Fruit fly (Drosophila melanogaster) whole organism, embryonic: Measurements from ENCODE around the gene CG16865.

Experiments
- Atf6 ChIP-seq: fragments of 200-800 bp; sonication (Bioruptor generic); IDR thresholded peaks from 2 replicates; pipeline ENCODE4 v1.3.6; 2022; ENCODE audit warnings: missing biosample characterization, missing genetic modification characterization
- Awh ChIP-seq: fragments of 200-800 bp; sonication (Bioruptor generic); IDR thresholded peaks from 2 replicates; pipeline ENCODE4, ENCODE4 v1.3.6; 2022; ENCODE audit warnings: missing biosample characterization, missing genetic modification characterization
- CG10209 ChIP-seq: fragments of 200-800 bp; sonication (Bioruptor generic); optimal IDR thresholded peaks from 3 replicates; lab custom pipeline; 2017; ENCODE audit warnings: missing biosample characterization, mild to moderate bottlenecking, missing genetic modification characterization, missing genetic modification reagents
- CG1024 ChIP-seq: fragments of 200-800 bp; sonication (Bioruptor generic); IDR thresholded peaks from 2 replicates; pipeline ENCODE4 v1.3.6; 2022; ENCODE audit warnings: missing biosample characterization, missing genetic modification characterization
- CG11093 ChIP-seq: fragments of 200-800 bp; sonication (Bioruptor generic); IDR thresholded peaks from 3 replicates; pipeline ENCODE4 v1.3.6; 2022; ENCODE audit warnings: missing biosample characterization, missing genetic modification characterization
- CG11456 ChIP-seq: fragments of 200-800 bp; sonication (Bioruptor generic); IDR thresholded peaks from 3 replicates; pipeline ENCODE4 v1.3.6; 2022; ENCODE audit warnings: missing biosample characterization, missing genetic modification characterization
- CG11504 ChIP-seq: fragments of 200-800 bp; sonication (Bioruptor generic); optimal IDR thresholded peaks from 3 replicates; lab custom pipeline; 2019; ENCODE audit warnings: missing biosample characterization, mild to moderate bottlenecking, missing genetic modification characterization, moderate library complexity
- CG11560 ChIP-seq: fragments of 200-800 bp; sonication (Bioruptor generic); IDR thresholded peaks from 3 replicates; pipeline ENCODE4 v1.3.6; 2022; ENCODE audit warnings: missing biosample characterization, missing genetic modification characterization
- CG1233 ChIP-seq: fragments of 200-800 bp; sonication (Bioruptor generic); optimal IDR thresholded peaks from 4 replicates; lab custom pipeline; 2018; ENCODE audit warnings: missing biosample characterization, mild to moderate bottlenecking, missing genetic modification characterization
- CG13894 ChIP-seq: fragments of 200-800 bp; sonication (Bioruptor generic); optimal IDR thresholded peaks from 3 replicates; lab custom pipeline; 2018; ENCODE audit warnings: missing biosample characterization, mild to moderate bottlenecking, missing genetic modification characterization, moderate library complexity
- CG14014 ChIP-seq: fragments of 200-800 bp; sonication (Bioruptor generic); IDR thresholded peaks from 2 replicates; pipeline ENCODE4 v1.3.6; 2022; ENCODE audit warnings: missing biosample characterization, missing genetic modification characterization
- CG14050 ChIP-seq: fragments of 200-800 bp; sonication (Bioruptor generic); IDR thresholded peaks from 3 replicates; pipeline ENCODE4 v1.3.6; 2022; ENCODE audit warnings: missing biosample characterization, missing genetic modification characterization
- CG17359 ChIP-seq: fragments of 200-800 bp; sonication (Bioruptor generic); optimal IDR thresholded peaks from 3 replicates; lab custom pipeline; 2018; ENCODE audit warnings: missing biosample characterization, mild to moderate bottlenecking, missing genetic modification characterization, moderate library complexity
- CG18011 ChIP-seq: fragments of 200-800 bp; sonication (Bioruptor generic); optimal IDR thresholded peaks from 2 replicates; lab custom pipeline; 2017; ENCODE audit warnings: missing biosample characterization, missing genetic modification characterization, mild to moderate bottlenecking, moderate library complexity, missing genotype
- CG18599 ChIP-seq: fragments of 200-800 bp; sonication (Bioruptor generic); optimal IDR thresholded peaks from 3 replicates; lab custom pipeline; 2017; ENCODE audit warnings: missing biosample characterization, missing genetic modification characterization, mild to moderate bottlenecking, moderate library complexity, missing genetic modification reagents
- CG18619 ChIP-seq: fragments of 200-800 bp; sonication (Bioruptor generic); optimal IDR thresholded peaks from 3 replicates; lab custom pipeline; 2017; ENCODE audit warnings: missing biosample characterization, mild to moderate bottlenecking, missing genetic modification characterization
- CG30431 ChIP-seq: fragments of 200-800 bp; sonication (Bioruptor generic); optimal IDR thresholded peaks from 2 replicates; lab custom pipeline; 2017; ENCODE audit warnings: missing biosample characterization, missing genetic modification characterization
- CG31441 ChIP-seq: fragments of 200-800 bp; sonication (Bioruptor generic); IDR thresholded peaks from 2 replicates; pipeline ENCODE4 v1.3.6; 2022; ENCODE audit warnings: missing biosample characterization, missing genetic modification characterization
- CG32532 ChIP-seq: fragments of 200-800 bp; sonication (Bioruptor generic); IDR thresholded peaks from 2 replicates; pipeline ENCODE4 v1.3.6; 2022; ENCODE audit warnings: missing biosample characterization, missing genetic modification characterization
- CG3847 ChIP-seq: fragments of 200-800 bp; sonication (Bioruptor generic); IDR thresholded peaks from 2 replicates; pipeline ENCODE4 v1.3.6; 2022; ENCODE audit warnings: missing biosample characterization, missing genetic modification characterization
- CG43689 ChIP-seq: fragments of 200-800 bp; sonication (Bioruptor generic); IDR thresholded peaks from 2 replicates; pipeline ENCODE4 v1.3.6; 2022; ENCODE audit warnings: missing biosample characterization, missing genetic modification characterization
- CG9437 ChIP-seq: fragments of 200-800 bp; sonication (Bioruptor generic); optimal IDR thresholded peaks from 2 replicates; lab custom pipeline; 2018; ENCODE audit warnings: missing biosample characterization, mild to moderate bottlenecking, missing genetic modification characterization
- CoRest ChIP-seq: fragments of 200-800 bp; sonication (Bioruptor generic); optimal IDR thresholded peaks from 3 replicates; lab custom pipeline; 2018; ENCODE audit warnings: missing biosample characterization, mild to moderate bottlenecking, missing genetic modification characterization, moderate library complexity
- Dad ChIP-seq: fragments of 200-800 bp; sonication (Bioruptor generic); optimal IDR thresholded peaks from 3 replicates; lab custom pipeline; 2016; ENCODE audit warnings: missing biosample characterization, missing genetic modification characterization
- Dip3 ChIP-seq: fragments of 200-800 bp; sonication (Bioruptor generic); optimal IDR thresholded peaks from 3 replicates; lab custom pipeline; 2016; ENCODE audit warnings: missing biosample characterization, missing genetic modification characterization
- Ets65A ChIP-seq: fragments of 200-800 bp; sonication (Bioruptor generic); peaks from one replicate; lab custom pipeline; 2016; ENCODE audit warnings: missing biosample characterization, missing genetic modification characterization
- Ets97D ChIP-seq: fragments of 200-800 bp; sonication (Bioruptor generic); optimal IDR thresholded peaks from 3 replicates; lab custom pipeline; 2016; ENCODE audit warnings: missing biosample characterization, missing genetic modification characterization
- HmgD ChIP-seq: fragments of 200-800 bp; sonication (Bioruptor generic); optimal IDR thresholded peaks from 3 replicates; lab custom pipeline; 2016; ENCODE audit warnings: missing biosample characterization, missing genetic modification characterization
- HmgZ ChIP-seq: fragments of 200-800 bp; sonication (Bioruptor generic); optimal IDR thresholded peaks from 2 replicates; lab custom pipeline; 2018; ENCODE audit warnings: missing biosample characterization, mild to moderate bottlenecking, missing genetic modification characterization
- MBD-R2 ChIP-seq: fragments of 200-800 bp; sonication (Bioruptor generic); IDR thresholded peaks from 2 replicates; pipeline ENCODE4 v1.3.6; 2022; ENCODE audit warnings: missing biosample characterization, missing genetic modification characterization
- ato ChIP-seq: fragments of 200-800 bp; sonication (Bioruptor generic); IDR thresholded peaks from 2 replicates; pipeline ENCODE4 v1.3.6; 2022; ENCODE audit warnings: missing biosample characterization, missing genetic modification characterization; ENCODE audit not compliant: partially characterized antibody
- bcd ChIP-seq: fragments of 200-800 bp; sonication (Bioruptor generic); optimal IDR thresholded peaks from 2 replicates; lab custom pipeline; 2017; ENCODE audit warnings: missing biosample characterization, mild to moderate bottlenecking, missing genetic modification characterization
- btn ChIP-seq: fragments of 200-800 bp; sonication (Bioruptor generic); optimal IDR thresholded peaks from 2 replicates; lab custom pipeline; 2016; ENCODE audit warnings: missing biosample characterization, missing genetic modification characterization
- cad ChIP-seq: fragments of >200 bp; optimal IDR thresholded peaks from 2 replicates; lab custom pipeline; 2017; ENCODE audit warnings: missing biosample characterization, missing genetic modification characterization
- ci ChIP-seq: fragments of 200-800 bp; sonication (Bioruptor generic); IDR thresholded peaks from 3 replicates; pipeline ENCODE4 v1.3.6; 2022; ENCODE audit warnings: missing biosample characterization, missing genetic modification characterization
- dimm ChIP-seq: fragments of 200-800 bp; sonication (Bioruptor generic); IDR thresholded peaks from 2 replicates; pipeline ENCODE4 v1.3.6; 2022; ENCODE audit warnings: missing biosample characterization, missing genetic modification characterization
- dmrt99B ChIP-seq: fragments of 200-800 bp; sonication (Bioruptor generic); optimal IDR thresholded peaks from 2 replicates; lab custom pipeline; 2018; ENCODE audit warnings: missing biosample characterization, mild to moderate bottlenecking, missing genetic modification characterization, moderate library complexity
- fd96Cb ChIP-seq: fragments of 200-800 bp; sonication (Bioruptor generic); optimal IDR thresholded peaks from 2 replicates; lab custom pipeline; 2018; ENCODE audit warnings: missing biosample characterization, mild to moderate bottlenecking, missing genetic modification characterization, moderate library complexity
- gce ChIP-seq: fragments of 200-800 bp; sonication (Bioruptor generic); IDR thresholded peaks from 3 replicates; pipeline ENCODE4 v1.3.6; 2022; ENCODE audit warnings: missing biosample characterization, missing genetic modification characterization
- gcm ChIP-seq: fragments of 200-800 bp; sonication (Bioruptor generic); optimal IDR thresholded peaks from 2 replicates; lab custom pipeline; 2019; ENCODE audit warnings: missing biosample characterization, mild to moderate bottlenecking, missing genetic modification characterization, moderate library complexity
- gem ChIP-seq: fragments of 200-800 bp; sonication (Bioruptor generic); optimal IDR thresholded peaks from 2 replicates; lab custom pipeline; 2019; ENCODE audit warnings: missing biosample characterization, mild to moderate bottlenecking, missing genetic modification characterization, moderate library complexity
- ham ChIP-seq: fragments of 200-800 bp; sonication (Bioruptor generic); IDR thresholded peaks from 2 replicates; pipeline ENCODE4 v1.3.6; 2022; ENCODE audit warnings: missing biosample characterization, missing genetic modification characterization
- kni ChIP-seq: fragments of 200-800 bp; sonication (Bioruptor generic); optimal IDR thresholded peaks from 3 replicates; lab custom pipeline; 2017; ENCODE audit warnings: mild to moderate bottlenecking, missing biosample characterization, missing genetic modification reagents, missing genetic modification characterization
- mam ChIP-seq: fragments of 200-800 bp; sonication (Bioruptor generic); optimal IDR thresholded peaks from 3 replicates; lab custom pipeline; 2016; ENCODE audit warnings: missing biosample characterization, missing genetic modification characterization
- pho ChIP-seq: fragments of 200-800 bp; sonication (Bioruptor generic); optimal IDR thresholded peaks from 2 replicates; lab custom pipeline; 2016; ENCODE audit warnings: missing biosample characterization, missing genetic modification characterization
- pros ChIP-seq: fragments of 200-800 bp; sonication (Bioruptor generic); optimal IDR thresholded peaks from 3 replicates; lab custom pipeline; 2019; ENCODE audit warnings: missing biosample characterization, mild to moderate bottlenecking, missing genetic modification characterization, moderate library complexity
- pum ChIP-seq: fragments of 200-800 bp; sonication (Bioruptor generic); optimal IDR thresholded peaks from 2 replicates; lab custom pipeline; 2016; ENCODE audit warnings: missing biosample characterization, missing genetic modification characterization
- sna ChIP-seq: fragments of 200-800 bp; sonication (Bioruptor generic); IDR thresholded peaks from 2 replicates; pipeline ENCODE4 v1.3.6; 2022; ENCODE audit warnings: missing biosample characterization, missing genetic modification characterization; ENCODE audit not compliant: partially characterized antibody
- stwl ChIP-seq: fragments of 200-800 bp; sonication (Bioruptor generic); optimal IDR thresholded peaks from 3 replicates; lab custom pipeline; 2018; ENCODE audit warnings: missing biosample characterization, mild to moderate bottlenecking, missing genetic modification characterization, moderate library complexity
- wek ChIP-seq: fragments of 200-800 bp; sonication (Bioruptor generic); optimal IDR thresholded peaks from 3 replicates; lab custom pipeline; 2018; ENCODE audit warnings: missing biosample characterization, mild to moderate bottlenecking, missing genetic modification characterization, moderate library complexity
- zf30C ChIP-seq: fragments of 200-800 bp; sonication (Bioruptor generic); optimal IDR thresholded peaks from 3 replicates; lab custom pipeline; 2018; ENCODE audit warnings: missing biosample characterization, mild to moderate bottlenecking, missing genetic modification characterization

CG16865 gene

dm6 chr2L:13778648-13779047, 32.7 kb upstream of the CG16865 start (continued):
- TF ChIP-seq Awh (GFP tag; lab: Robert Waterston, UW) (peak; percentile 40; the same call in 1 of the 2 replicates), CG43689 (0 out of 2 replicates have a peak, but pooled peaks have one; percentile 14), CG1233 (peak; percentile 37), dimm (GFP tag; lab: Robert Waterston, UW) (no peak), CG31441 (peak; percentile 58; the same call in 1 of the 2 replicates), CG18011 (GFP tag; lab: Kevin White, UChicago) (no peak), stwl (tag; lab: Kevin White, UChicago) (no peak), MBD-R2 (GFP tag; lab: Robert Waterston, UW) (no peak), ham (GFP tag; lab: Robert Waterston, UW) (no peak), btn (GFP tag; lab: Kevin White, UChicago) (no peak), Dad (GFP tag; lab: Kevin White, UChicago) (peak; percentile 43), gcm (GFP tag; lab: Kevin White, UChicago) (peak; percentile 44), CG14014 (GFP tag; lab: Robert Waterston, UW) (peak; percentile 59), CG11560 (tag; lab: Robert Waterston, UW) (peak; percentile 54; the same call in 2 of the 3 replicates), pum (GFP tag; lab: Kevin White, UChicago) (peak; percentile 41), CG11093 (GFP tag; lab: Robert Waterston, UW) (no peak), kni (GFP tag; lab: Kevin White, UChicago) (no peak), Ets97D (GFP tag; lab: Kevin White, UChicago) (peak; percentile 24), CG32532 (GFP tag; lab: Robert Waterston, UW) (peak; percentile 48), CG13894 (tag; lab: Kevin White, UChicago) (no peak), sna (GFP tag; lab: Robert Waterston, UW) (no peak), ci (GFP tag; lab: Robert Waterston, UW) (peak; percentile 57; the same call in 1 of the 3 replicates), CG11504 (tag; lab: Kevin White, UChicago) (peak; percentile 88), CG10209 (GFP tag; lab: Kevin White, UChicago) (peak; percentile 73), wek (GFP tag; lab: Kevin White, UChicago) (no peak), HmgZ (tag; lab: Kevin White, UChicago) (peak; percentile 19), fd96Cb (tag; lab: Kevin White, UChicago) (peak; percentile 61), CG9437 (GFP tag; lab: Kevin White, UChicago) (peak; percentile 69), dmrt99B (tag; lab: Kevin White, UChicago) (peak; percentile 80), cad (no peak), Dip3 (GFP tag; lab: Kevin White, UChicago) (no peak), CoRest (tag; lab: Kevin White, UChicago) (peak; percentile 82), CG14050 (GFP tag; lab: Robert Waterston, UW) (no peak; the same call in 2 of the 3 replicates), bcd (peak; percentile 54), CG1024 (GFP tag; lab: Robert Waterston, UW) (no peak; the same call in 1 of the 2 replicates), Ets65A (GFP tag; lab: Kevin White, UChicago) (peak; percentile 93), CG3847 (GFP tag; lab: Robert Waterston, UW) (peak; percentile 70), CG11456 (GFP tag; lab: Robert Waterston, UW) (no peak), HmgD (GFP tag; lab: Kevin White, UChicago) (no peak), Atf6 (GFP tag; lab: Robert Waterston, UW) (0 out of 2 replicates have a peak, but pooled peaks have one; percentile 37), mam (GFP tag; lab: Kevin White, UChicago) (peak; percentile 27), pho (peak; percentile 68), gem (tag; lab: Kevin White, UChicago) (peak; percentile 85), zf30C (GFP tag; lab: Kevin White, UChicago) (peak; percentile 8), CG17359 (tag; lab: Kevin White, UChicago) (peak; percentile 61), pros (GFP tag; lab: Kevin White, UChicago) (no peak), CG30431 (GFP tag; lab: Kevin White, UChicago) (peak; percentile 10), gce (GFP tag; lab: Robert Waterston, UW) (0 out of 3 replicates have a peak, but pooled peaks have one; percentile 15), CG18619 (peak; percentile 19), ato (GFP tag; lab: Robert Waterston, UW) (no peak), CG18599 (GFP tag; lab: Kevin White, UChicago) (peak; percentile 61)
